Worm (Caenorhabditis elegans) whole organism, late embryonic: ENCODE measurements around the gene F44G4.7.

ENCODE experiments used
- C38D4.7 ChIP-seq: fragments of 200-800 bp; sonication (Bioruptor generic); optimal IDR thresholded peaks from 2 replicates; lab custom pipeline; 2018; ENCODE audit warnings: mild to moderate bottlenecking, missing genetic modification characterization, moderate library complexity, missing compliant biosample characterization
- F13H6.1 ChIP-seq: sonication (generic microtip); optimal IDR thresholded peaks from 2 replicates; lab custom pipeline; 2016; ENCODE audit warnings: missing genetic modification characterization, missing compliant biosample characterization
- T23F11.4 ChIP-seq: fragments of 200-800 bp; sonication (Bioruptor generic); optimal IDR thresholded peaks from 2 replicates; lab custom pipeline; 2018; ENCODE audit warnings: mild to moderate bottlenecking, missing genetic modification characterization, missing compliant biosample characterization
- ceh-14 ChIP-seq: sonication (generic microtip); optimal IDR thresholded peaks from 2 replicates; lab custom pipeline; 2016; ENCODE audit warnings: missing genotype, missing genetic modification characterization, missing compliant biosample characterization
- ceh-18 ChIP-seq: sonication (generic microtip); optimal IDR thresholded peaks from 2 replicates; lab custom pipeline; 2016; ENCODE audit warnings: missing genetic modification characterization, missing compliant biosample characterization
- ceh-24 ChIP-seq: sonication (generic microtip); optimal IDR thresholded peaks from 2 replicates; lab custom pipeline; 2016; ENCODE audit warnings: mild to moderate bottlenecking, missing genetic modification characterization, missing compliant biosample characterization
- ceh-31 ChIP-seq: sonication (generic microtip); optimal IDR thresholded peaks from 2 replicates; lab custom pipeline; 2016; ENCODE audit warnings: missing genetic modification characterization, missing compliant biosample characterization
- ceh-34 ChIP-seq: sonication (generic microtip); optimal IDR thresholded peaks from 2 replicates; lab custom pipeline; 2016; ENCODE audit warnings: mild to moderate bottlenecking, missing genetic modification characterization, missing compliant biosample characterization
- ceh-45 ChIP-seq: fragments of 200-800 bp; sonication (Bioruptor generic); IDR thresholded peaks from 2 replicates; pipeline ENCODE4 v1.3.6; 2022; ENCODE audit warnings: missing genetic modification reagents, missing genetic modification characterization, missing compliant biosample characterization
- ceh-6 ChIP-seq: fragments of 200-800 bp; sonication (Bioruptor generic); optimal IDR thresholded peaks from 2 replicates; lab custom pipeline; 2018; ENCODE audit warnings: mild to moderate bottlenecking, missing genetic modification characterization, missing compliant biosample characterization
- dmd-4 ChIP-seq: sonication (generic microtip); optimal IDR thresholded peaks from 2 replicates; lab custom pipeline; 2016; ENCODE audit warnings: borderline replicate concordance, missing genetic modification characterization, missing compliant biosample characterization
- elt-2 ChIP-seq: sonication (generic microtip); optimal IDR thresholded peaks from 2 replicates; lab custom pipeline; 2016; ENCODE audit warnings: missing genetic modification reagents, missing genetic modification characterization, missing compliant biosample characterization
- elt-4 ChIP-seq: sonication (generic microtip); optimal IDR thresholded peaks from 2 replicates; lab custom pipeline; 2016; ENCODE audit warnings: missing genetic modification characterization, missing compliant biosample characterization
- ets-4 ChIP-seq: sonication (generic microtip); optimal IDR thresholded peaks from 2 replicates; lab custom pipeline; 2016; ENCODE audit warnings: missing genetic modification characterization, missing compliant biosample characterization
- eyg-1 ChIP-seq: sonication (generic microtip); optimal IDR thresholded peaks from 2 replicates; lab custom pipeline; 2016; ENCODE audit warnings: missing genotype, missing genetic modification characterization, missing compliant biosample characterization
- fax-1 ChIP-seq: sonication (generic microtip); optimal IDR thresholded peaks from 2 replicates; lab custom pipeline; 2016; ENCODE audit warnings: missing genotype, missing genetic modification characterization, missing compliant biosample characterization
- fkh-10 ChIP-seq: fragments of 150-350 bp; optimal IDR thresholded peaks from 2 replicates; lab custom pipeline; 2014; ENCODE audit warnings: missing biosample characterization, missing genetic modification reagents, missing genetic modification characterization
- gmeb-2 ChIP-seq: sonication (generic microtip); optimal IDR thresholded peaks from 2 replicates; lab custom pipeline; 2016; ENCODE audit warnings: missing genetic modification characterization, inconsistent platforms, missing compliant biosample characterization
- hlh-13 ChIP-seq: fragments of 200-800 bp; sonication (Bioruptor generic); optimal IDR thresholded peaks from 2 replicates; lab custom pipeline; 2018; ENCODE audit warnings: mild to moderate bottlenecking, missing genetic modification characterization, missing compliant biosample characterization
- hlh-15 ChIP-seq: sonication (generic microtip); optimal IDR thresholded peaks from 2 replicates; lab custom pipeline; 2016; ENCODE audit warnings: missing genetic modification characterization, missing compliant biosample characterization
- hlh-30 ChIP-seq: sonication (generic microtip); optimal IDR thresholded peaks from 2 replicates; lab custom pipeline; 2017; ENCODE audit warnings: antibody characterized with exemption, missing genetic modification characterization, missing compliant biosample characterization; ENCODE audit not compliant: insufficient read depth
- hlh-6 ChIP-seq: sonication (generic microtip); optimal IDR thresholded peaks from 2 replicates; lab custom pipeline; 2016; ENCODE audit warnings: missing genotype, missing genetic modification characterization, missing compliant biosample characterization
- hlh-8 ChIP-seq: sonication (generic microtip); optimal IDR thresholded peaks from 2 replicates; lab custom pipeline; 2016; ENCODE audit warnings: missing genotype, missing genetic modification characterization, missing compliant biosample characterization
- madf-2 ChIP-seq: sonication (generic microtip); optimal IDR thresholded peaks from 2 replicates; lab custom pipeline; 2017; ENCODE audit warnings: missing genetic modification characterization, missing compliant biosample characterization
- mec-3 ChIP-seq: sonication (generic microtip); optimal IDR thresholded peaks from 2 replicates; lab custom pipeline; 2016; ENCODE audit warnings: borderline replicate concordance, missing genetic modification characterization, missing compliant biosample characterization
- nhr-232 ChIP-seq: sonication (generic microtip); optimal IDR thresholded peaks from 2 replicates; lab custom pipeline; 2016; ENCODE audit warnings: missing genetic modification characterization, missing compliant biosample characterization
- pat-9 ChIP-seq: fragments of 200-800 bp; sonication (Bioruptor generic); optimal IDR thresholded peaks from 2 replicates; lab custom pipeline; 2018; ENCODE audit warnings: mild to moderate bottlenecking, missing genetic modification characterization, moderate library complexity, missing compliant biosample characterization
- pax-1 ChIP-seq: fragments of 150-350 bp; optimal IDR thresholded peaks from 2 replicates; lab custom pipeline; 2014; ENCODE audit warnings: missing biosample characterization, missing genetic modification characterization
- pha-2 ChIP-seq: sonication (generic microtip); optimal IDR thresholded peaks from 2 replicates; lab custom pipeline; 2017; ENCODE audit warnings: mild to moderate bottlenecking, missing genetic modification characterization, missing compliant biosample characterization
- rnt-1 ChIP-seq: sonication (generic microtip); optimal IDR thresholded peaks from 2 replicates; lab custom pipeline; 2016; ENCODE audit warnings: missing genetic modification characterization, missing compliant biosample characterization
- sdc-2 ChIP-seq: sonication (generic microtip); optimal IDR thresholded peaks from 2 replicates; lab custom pipeline; 2016; ENCODE audit warnings: missing genotype, missing genetic modification characterization, missing compliant biosample characterization
- tbx-2 ChIP-seq: sonication (generic microtip); optimal IDR thresholded peaks from 2 replicates; lab custom pipeline; 2016; ENCODE audit warnings: missing genetic modification characterization, missing compliant biosample characterization
- ttx-3 ChIP-seq: sonication (generic microtip); optimal IDR thresholded peaks from 2 replicates; lab custom pipeline; 2016; ENCODE audit warnings: missing genetic modification reagents, missing genetic modification characterization, missing compliant biosample characterization
- unc-42 ChIP-seq: sonication (generic microtip); optimal IDR thresholded peaks from 2 replicates; lab custom pipeline; 2016; ENCODE audit warnings: missing genotype, missing genetic modification characterization, missing compliant biosample characterization
- unc-55 ChIP-seq: sonication (generic microtip); optimal IDR thresholded peaks from 2 replicates; lab custom pipeline; 2017; ENCODE audit warnings: missing biosample characterization, missing genetic modification reagents, missing genetic modification characterization
- unc-86 ChIP-seq: sonication (generic microtip); optimal IDR thresholded peaks from 2 replicates; lab custom pipeline; 2016; ENCODE audit warnings: missing genetic modification characterization, missing compliant biosample characterization
- ztf-16 ChIP-seq: sonication (generic microtip); optimal IDR thresholded peaks from 2 replicates; lab custom pipeline; 2017; ENCODE audit warnings: missing genetic modification characterization, missing compliant biosample characterization

The F44G4.7 gene

ce11 chrII:8961450-8961849, 43.5 kb downstream of the F44G4.7 start:
- TF ChIP-seq unc-55 (GFP tag; lab: Kevin White, UChicago) = peak; percentile 70
- TF ChIP-seq elt-4 (tag; lab: Kevin White, UChicago) = no peak

ce11 chrII:8960414-8960813, 44.6 kb downstream of the F44G4.7 start, which contains the start of gene cal-2:
TSS of gene cal-2 (plus strand) at chrII:8960714.
- TF ChIP-seq F13H6.1 (no peak), fax-1 (tag; lab: Kevin White, UChicago) (no peak), ttx-3 (tag; lab: Kevin White, UChicago) (no peak), dmd-4 (no peak), ceh-31 (no peak), pha-2 (tag; lab: Kevin White, UChicago) (no peak), hlh-6 (tag; lab: Kevin White, UChicago) (no peak), unc-42 (no peak), hlh-30 (tag; lab: Kevin White, UChicago) (no peak), pat-9 (tag; lab: Kevin White, UChicago) (no peak), unc-55 (GFP tag; lab: Kevin White, UChicago) (no peak), ceh-34 (no peak), mec-3 (no peak), elt-2 (no peak), ceh-6 (GFP tag; lab: Kevin White, UChicago) (no peak), T23F11.4 (GFP tag; lab: Kevin White, UChicago) (no peak), madf-2 (no peak), gmeb-2 (tag; lab: Kevin White, UChicago) (no peak), hlh-13 (GFP tag; lab: Kevin White, UChicago) (no peak), ceh-24 (tag; lab: Kevin White, UChicago) (no peak)
- TF ChIP-seq, all 69 proteins: peak for 0

- no peak for TF ChIP-seq hlh-30 (tag; lab: Kevin White, UChicago)
- no peak for TF ChIP-seq ttx-3 (tag; lab: Kevin White, UChicago)
- no peak for TF ChIP-seq hlh-15 (tag; lab: Kevin White, UChicago)
- no peak for TF ChIP-seq nhr-232 (tag; lab: Kevin White, UChicago)
- peak; percentile 16 for TF ChIP-seq ceh-18 (tag; lab: Kevin White, UChicago)
- no peak for TF ChIP-seq ztf-16
- no peak for TF ChIP-seq ceh-31
- no peak for TF ChIP-seq madf-2
- TF ChIP-seq ets-4 (tag; lab: Kevin White, UChicago) = no peak
- TF ChIP-seq C38D4.7 (GFP tag; lab: Kevin White, UChicago) = no peak
- peak; percentile 66 for TF ChIP-seq unc-55 (GFP tag; lab: Kevin White, UChicago)
Measured at ce11 chrII:8959081-8959480, 45.9 kb downstream of the F44G4.7 start.

- TF ChIP-seq ceh-14 (tag; lab: Kevin White, UChicago) (peak; percentile 9), madf-2 (no peak), unc-42 (peak; percentile 95), gmeb-2 (tag; lab: Kevin White, UChicago) (no peak)
Measured at ce11 chrII:8956896-8957295, 48.1 kb downstream of the F44G4.7 start.

ce11 chrII:8953703-8954102, 51.3 kb downstream of the F44G4.7 start:
- TF ChIP-seq hlh-8 (tag; lab: Kevin White, UChicago) (no peak), sdc-2 (tag; lab: Kevin White, UChicago) (no peak), tbx-2 (tag; lab: Kevin White, UChicago) (no peak), pha-2 (tag; lab: Kevin White, UChicago) (no peak), pat-9 (tag; lab: Kevin White, UChicago) (no peak), fkh-10 (GFP tag; lab: Kevin White, UChicago) (no peak), hlh-6 (tag; lab: Kevin White, UChicago) (no peak), rnt-1 (tag; lab: Kevin White, UChicago) (no peak), hlh-15 (tag; lab: Kevin White, UChicago) (no peak), ceh-45 (GFP tag; lab: Robert Waterston, UW) (no peak), unc-86 (tag; lab: Kevin White, UChicago) (no peak), ceh-14 (tag; lab: Kevin White, UChicago) (no peak), pax-1 (tag; lab: Kevin White, UChicago) (no peak), elt-4 (tag; lab: Kevin White, UChicago) (no peak), eyg-1 (tag; lab: Kevin White, UChicago) (no peak), C38D4.7 (GFP tag; lab: Kevin White, UChicago) (no peak)
